Fruit fly (Drosophila melanogaster): ENCODE data around the gene Gale.

The Gale gene

DNA sequence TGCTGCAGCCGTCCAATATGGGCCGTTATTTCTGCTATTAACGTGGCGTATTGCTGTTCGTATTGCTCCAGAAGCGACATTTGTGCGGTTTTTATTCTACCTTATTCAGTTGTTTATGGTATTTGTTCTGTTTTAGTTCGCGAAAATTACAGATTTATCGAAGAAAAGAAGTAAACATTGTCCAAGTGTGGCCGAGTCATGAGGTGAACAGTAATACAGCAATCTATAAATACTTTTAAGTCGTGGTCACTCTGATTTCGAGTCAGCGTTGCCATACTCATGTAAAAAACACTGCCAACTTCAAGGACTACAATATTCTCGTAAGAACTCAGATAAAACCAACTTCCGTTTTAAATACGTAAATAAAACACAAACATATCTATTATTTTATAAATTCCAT lies 44.3 kb downstream of the Gale start, which contains the start of gene Vti1a:
Vti1a (minus strand) TSS at position 221 of the 400 bp plus-strand sequence.
- TF ChIP-seq CTCF (optimal IDR thresholded peaks at IDR 0.05), result no peak
- TF ChIP-seq CG8478 (optimal IDR thresholded peaks at IDR 0.05), result no peak

DNA sequence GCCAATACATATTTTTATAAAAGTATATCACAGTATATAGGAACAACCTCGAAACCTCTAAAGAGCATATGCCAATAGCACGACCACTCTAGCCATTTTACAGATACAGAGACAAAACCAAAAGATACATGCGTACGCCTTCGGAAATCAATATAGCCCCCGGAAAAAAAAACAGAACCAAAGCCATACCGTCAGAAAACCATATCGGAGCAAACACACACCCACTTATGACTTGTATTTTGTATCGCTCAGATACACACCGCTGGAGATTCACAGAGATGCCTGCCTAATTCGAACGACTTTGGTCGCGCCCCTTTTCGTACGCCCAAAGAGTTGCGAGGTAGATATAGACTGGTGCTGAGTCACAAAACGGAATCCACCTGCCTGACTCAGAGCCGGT lies 47.2 kb downstream of the Gale start:
- TF ChIP-seq CG8478 (optimal IDR thresholded peaks at IDR 0.05), result no peak
- TF ChIP-seq CTCF (optimal IDR thresholded peaks at IDR 0.05), result no peak

dm6 chr3L:696404-697054 lies 48.2 kb downstream of the Gale start:
- TF ChIP-seq CG8478 (optimal IDR thresholded peaks at IDR 0.05), result no peak
- no peak for TF ChIP-seq CTCF (optimal IDR thresholded peaks at IDR 0.05)

DNA sequence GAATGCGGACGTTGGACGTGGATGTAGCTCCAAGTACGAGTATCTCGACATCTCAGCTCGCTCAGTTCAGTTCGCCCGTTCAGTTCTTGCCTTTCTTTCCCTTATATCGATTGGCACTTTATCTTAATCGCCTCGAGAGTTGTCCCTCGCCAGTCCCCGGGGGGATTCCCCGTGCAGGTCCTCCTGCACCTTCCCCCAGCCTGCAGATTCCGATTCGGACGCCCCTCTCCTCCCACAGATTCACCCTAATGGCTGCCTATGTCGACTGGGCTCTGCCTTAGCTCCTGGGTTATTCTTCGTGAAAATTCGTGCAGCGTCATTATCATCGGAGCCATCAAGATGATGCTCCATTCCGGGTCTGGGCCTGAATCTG lies 48.7 kb downstream of the Gale start:
- TF ChIP-seq CG8478 (optimal IDR thresholded peaks at IDR 0.05) (no peak), CTCF (optimal IDR thresholded peaks at IDR 0.05) (no peak)

dm6 chr3L:697724-698123 lies 49.4 kb downstream of the Gale start:
- TF ChIP-seq CG8478 (optimal IDR thresholded peaks at IDR 0.05) (no peak), CTCF (optimal IDR thresholded peaks at IDR 0.05) (no peak)

- peak in 1 of 2 experiments; percentile 0 for TF ChIP-seq CTCF (optimal IDR thresholded peaks at IDR 0.05)
- no peak for TF ChIP-seq CG8478 (optimal IDR thresholded peaks at IDR 0.05)
Measured at dm6 chr3L:698748-699367, 50.5 kb downstream of the Gale start, which contains the start of gene CG13894. Gene CG13894 (minus strand): TSS chr3L:699144.

dm6 chr3L:699368-700150 lies 51.2 kb downstream of the Gale start:
- no peak for TF ChIP-seq CTCF (optimal IDR thresholded peaks at IDR 0.05)
- TF ChIP-seq CG8478 (optimal IDR thresholded peaks at IDR 0.05), result no peak

dm6 chr3L:700160-700917 lies 52.0 kb downstream of the Gale start:
- TF ChIP-seq CTCF (optimal IDR thresholded peaks at IDR 0.05) (no peak), CG8478 (optimal IDR thresholded peaks at IDR 0.05) (no peak)
